Worm (Caenorhabditis elegans): ENCODE measurements around the gene srw-130.

ce11 chrV:3581034-3581433 lies 32.3 kb upstream of the srw-130 start:
- TF ChIP-seq tbx-2 (tag; optimal IDR thresholded peaks at IDR 0.05) = no peak
- TF ChIP-seq rnt-1 (tag; optimal IDR thresholded peaks at IDR 0.05) = no peak
- no peak for TF ChIP-seq tbx-7 (tag; optimal IDR thresholded peaks at IDR 0.05)
- TF ChIP-seq pag-3 (tag; optimal IDR thresholded peaks at IDR 0.05; ENCODE audit: borderline replicate concordance) = no peak
- TF ChIP-seq ceh-22 (tag; optimal IDR thresholded peaks at IDR 0.05) = no peak
- no peak for TF ChIP-seq ceh-18 (tag; optimal IDR thresholded peaks at IDR 0.05)
- no peak for TF ChIP-seq ama-1 (optimal IDR thresholded peaks at IDR 0.05)
- TF ChIP-seq K09A11.1 (tag; optimal IDR thresholded peaks at IDR 0.05; ENCODE audit: insufficient read depth) = no peak
- TF ChIP-seq T23F11.4 (GFP tag; optimal IDR thresholded peaks at IDR 0.05) = no peak
- no peak for TF ChIP-seq fkh-10 (GFP tag; optimal IDR thresholded peaks at IDR 0.05)
